Fruit fly (Drosophila melanogaster) whole organism, embryonic: ENCODE measurements around the gene Cyp1.
A peak's percentile ranks its signal among the peaks of the same experiment; 100 is the strongest.

Experiments used
- Atf3 ChIP-seq: fragments of 200-800 bp; sonication (Bioruptor generic); optimal IDR thresholded peaks from 3 replicates; lab custom pipeline; 2016; ENCODE audit warnings: missing biosample characterization, missing genetic modification characterization
- Atf6 ChIP-seq: fragments of 200-800 bp; sonication (Bioruptor generic); IDR thresholded peaks from 2 replicates; pipeline ENCODE4 v1.3.6; 2022; ENCODE audit warnings: missing biosample characterization, missing genetic modification characterization
- B-H1 ChIP-seq: fragments of 200-800 bp; sonication (Bioruptor generic); IDR thresholded peaks from 3 replicates; pipeline ENCODE4 v1.3.6; 2022; ENCODE audit warnings: missing biosample characterization, missing genetic modification characterization
- BtbVII ChIP-seq: fragments of 200-800 bp; sonication (Bioruptor generic); optimal IDR thresholded peaks from 3 replicates; lab custom pipeline; 2017; ENCODE audit warnings: missing biosample characterization, mild to moderate bottlenecking, missing genetic modification characterization
- CG10321 ChIP-seq: fragments of 200-800 bp; sonication (Bioruptor generic); IDR thresholded peaks from 2 replicates; pipeline ENCODE4 v1.3.6; 2022; ENCODE audit warnings: missing biosample characterization, missing genetic modification characterization
- CG10543 ChIP-seq: fragments of 200-800 bp; sonication (Bioruptor generic); optimal IDR thresholded peaks from 3 replicates; lab custom pipeline; 2017; ENCODE audit warnings: missing biosample characterization, mild to moderate bottlenecking, missing genetic modification characterization, moderate library complexity
- CG10959 ChIP-seq: fragments of 200-800 bp; sonication (Bioruptor generic); IDR thresholded peaks from 2 replicates; pipeline ENCODE4 v1.3.6; 2022; ENCODE audit warnings: missing biosample characterization, missing genetic modification characterization
- CG11093 ChIP-seq: fragments of 200-800 bp; sonication (Bioruptor generic); IDR thresholded peaks from 3 replicates; pipeline ENCODE4 v1.3.6; 2022; ENCODE audit warnings: missing biosample characterization, missing genetic modification characterization
- CG11696 ChIP-seq: fragments of 200-800 bp; sonication (Bioruptor generic); IDR thresholded peaks from 2 replicates; pipeline ENCODE4 v1.3.6; 2022; ENCODE audit warnings: missing biosample characterization, missing genetic modification characterization
- CG12104 ChIP-seq: fragments of 200-800 bp; sonication (Bioruptor generic); optimal IDR thresholded peaks from 3 replicates; lab custom pipeline; 2016; ENCODE audit warnings: missing biosample characterization, missing genetic modification characterization
- CG12299 ChIP-seq: fragments of 200-800 bp; sonication (Bioruptor generic); optimal IDR thresholded peaks from 2 replicates; lab custom pipeline; 2018; ENCODE audit warnings: missing biosample characterization, mild to moderate bottlenecking, missing genetic modification characterization
- CG13287 ChIP-seq: fragments of 200-800 bp; sonication (Bioruptor generic); IDR thresholded peaks from 2 replicates; pipeline ENCODE4 v1.3.6; 2022; ENCODE audit warnings: missing biosample characterization, missing genetic modification characterization; ENCODE audit not compliant: partially characterized antibody
- CG13624 ChIP-seq: fragments of 200-800 bp; sonication (Bioruptor generic); optimal IDR thresholded peaks from 2 replicates; lab custom pipeline; 2016; ENCODE audit warnings: missing biosample characterization, missing genetic modification characterization
- CG16779 ChIP-seq: fragments of 200-800 bp; sonication (Bioruptor generic); IDR thresholded peaks from 2 replicates; pipeline ENCODE4 v1.3.6; 2022; ENCODE audit warnings: missing biosample characterization, missing genetic modification characterization
- CG1792 ChIP-seq: fragments of 200-800 bp; sonication (Bioruptor generic); optimal IDR thresholded peaks from 2 replicates; lab custom pipeline; 2016; ENCODE audit warnings: missing biosample characterization, missing genetic modification characterization
- CG30020 ChIP-seq: fragments of 200-800 bp; optimal IDR thresholded peaks from 2 replicates; lab custom pipeline; 2019; ENCODE audit warnings: missing biosample characterization, mild to moderate bottlenecking, missing genetic modification characterization, moderate library complexity
- CG31365 ChIP-seq: fragments of 200-800 bp; sonication (Bioruptor generic); optimal IDR thresholded peaks from 2 replicates; lab custom pipeline; 2018; ENCODE audit warnings: missing biosample characterization, mild to moderate bottlenecking, missing genetic modification characterization
- CG4328 ChIP-seq: fragments of 200-800 bp; sonication (Bioruptor generic); optimal IDR thresholded peaks from 3 replicates; lab custom pipeline; 2017; ENCODE audit warnings: missing biosample characterization, missing genetic modification reagents, missing genetic modification characterization
- CG4404 ChIP-seq: fragments of 200-800 bp; sonication (Bioruptor generic); IDR thresholded peaks from 2 replicates; pipeline ENCODE4 v1.3.6; 2022; ENCODE audit warnings: missing biosample characterization, missing genetic modification characterization
- CG4617 ChIP-seq: fragments of 200-800 bp; sonication (Bioruptor generic); optimal IDR thresholded peaks from 3 replicates; lab custom pipeline; 2016; ENCODE audit warnings: missing biosample characterization, missing genetic modification characterization, borderline replicate concordance
- Camta ChIP-seq: fragments of 200-800 bp; sonication (Bioruptor generic); optimal IDR thresholded peaks from 2 replicates; lab custom pipeline; 2016; ENCODE audit warnings: missing biosample characterization, missing genetic modification characterization
- Dref ChIP-seq: fragments of 200-800 bp; sonication (Bioruptor generic); IDR thresholded peaks from 2 replicates; pipeline ENCODE4 v1.3.6; 2022; ENCODE audit warnings: missing biosample characterization, missing genetic modification characterization
- Elba2 ChIP-seq: fragments of 200-800 bp; sonication (Bioruptor generic); optimal IDR thresholded peaks from 3 replicates; lab custom pipeline; 2016; ENCODE audit warnings: missing biosample characterization, missing genetic modification characterization
- Ets65A ChIP-seq: fragments of 200-800 bp; sonication (Bioruptor generic); peaks from one replicate; lab custom pipeline; 2016; ENCODE audit warnings: missing biosample characterization, missing genetic modification characterization
- Gsc ChIP-seq: fragments of 200-800 bp; sonication (Bioruptor generic); IDR thresholded peaks from 2 replicates; pipeline ENCODE4 v1.3.6; 2022; ENCODE audit warnings: missing biosample characterization, missing genetic modification characterization
- HLH54F ChIP-seq: fragments of 200-800 bp; sonication (Bioruptor generic); optimal IDR thresholded peaks from 3 replicates; lab custom pipeline; 2016; ENCODE audit warnings: missing biosample characterization, missing genetic modification characterization
- MESR4 ChIP-seq: fragments of 200-800 bp; sonication (Bioruptor generic); optimal IDR thresholded peaks from 2 replicates; lab custom pipeline; 2018; ENCODE audit warnings: missing biosample characterization, mild to moderate bottlenecking, missing genetic modification characterization, moderate library complexity
- Max ChIP-seq: fragments of 200-800 bp; sonication (Bioruptor generic); optimal IDR thresholded peaks from 2 replicates; lab custom pipeline; 2016; ENCODE audit warnings: missing biosample characterization, mild to moderate bottlenecking, missing genetic modification characterization
- Trl ChIP-seq, 3 experiments: fragments of >200 bp in 2 of 3; fragments of 200-800 bp in 1 of 3; sonication (Bioruptor generic) in 1 of 3; optimal IDR thresholded peaks; 2 replicates in 1 of 3; 3 replicates in 2 of 3; lab custom pipeline; 2016 to 2017; ENCODE audit warnings: missing biosample characterization in 1 of 3, missing genetic modification characterization in 1 of 3
- YL-1 ChIP-seq: fragments of 200-800 bp; sonication (Bioruptor generic); optimal IDR thresholded peaks from 3 replicates; lab custom pipeline; 2017; ENCODE audit warnings: missing biosample characterization, mild to moderate bottlenecking, missing genetic modification characterization
- ac ChIP-seq: fragments of 200-800 bp; sonication (Bioruptor generic); optimal IDR thresholded peaks from 3 replicates; lab custom pipeline; 2017; ENCODE audit warnings: missing biosample characterization, mild to moderate bottlenecking, missing genetic modification characterization
- btn ChIP-seq: fragments of 200-800 bp; sonication (Bioruptor generic); optimal IDR thresholded peaks from 2 replicates; lab custom pipeline; 2016; ENCODE audit warnings: missing biosample characterization, missing genetic modification characterization
- chif ChIP-seq, 2 experiments: fragments of 200-800 bp; sonication (Bioruptor generic); optimal IDR thresholded peaks; 3 replicates each; lab custom pipeline; 2016; ENCODE audit warnings: missing biosample characterization in 2 of 2, missing genetic modification characterization in 2 of 2
- chn ChIP-seq: fragments of 200-800 bp; sonication (Bioruptor generic); optimal IDR thresholded peaks from 2 replicates; lab custom pipeline; 2016; ENCODE audit warnings: missing biosample characterization, missing genetic modification characterization
- ci ChIP-seq: fragments of 200-800 bp; sonication (Bioruptor generic); IDR thresholded peaks from 3 replicates; pipeline ENCODE4 v1.3.6; 2022; ENCODE audit warnings: missing biosample characterization, missing genetic modification characterization
- crol ChIP-seq: fragments of 200-800 bp; sonication (Bioruptor generic); IDR thresholded peaks from 2 replicates; pipeline ENCODE4 v1.3.6; 2022; ENCODE audit warnings: missing biosample characterization, missing genetic modification characterization
- crp ChIP-seq, 2 experiments: fragments of 200-800 bp; sonication (Bioruptor generic); optimal IDR thresholded peaks; 2 replicates in 1 of 2; 3 replicates in 1 of 2; lab custom pipeline; 2017; ENCODE audit warnings: missing biosample characterization in 2 of 2, missing genetic modification characterization in 2 of 2, mild to moderate bottlenecking in 1 of 2, moderate library complexity in 1 of 2
- dimm ChIP-seq: fragments of 200-800 bp; sonication (Bioruptor generic); IDR thresholded peaks from 2 replicates; pipeline ENCODE4 v1.3.6; 2022; ENCODE audit warnings: missing biosample characterization, missing genetic modification characterization
- eve ChIP-seq, 2 experiments: fragments of >200 bp; optimal IDR thresholded peaks; 2 replicates each; lab custom pipeline; 2017; ENCODE audit warnings: missing biosample characterization in 2 of 2, missing genetic modification characterization in 2 of 2
- eyg ChIP-seq: fragments of 200-800 bp; sonication (Bioruptor generic); optimal IDR thresholded peaks from 3 replicates; lab custom pipeline; 2016; ENCODE audit warnings: missing biosample characterization, missing genetic modification characterization
- fd96Cb ChIP-seq: fragments of 200-800 bp; sonication (Bioruptor generic); optimal IDR thresholded peaks from 2 replicates; lab custom pipeline; 2018; ENCODE audit warnings: missing biosample characterization, mild to moderate bottlenecking, missing genetic modification characterization, moderate library complexity
- ftz-f1 ChIP-seq: fragments of 200-800 bp; sonication (Bioruptor generic); optimal IDR thresholded peaks from 2 replicates; lab custom pipeline; 2016; ENCODE audit warnings: missing biosample characterization, missing genetic modification characterization
- gfzf ChIP-seq: fragments of 200-800 bp; sonication (Bioruptor generic); optimal IDR thresholded peaks from 2 replicates; lab custom pipeline; 2016; ENCODE audit warnings: missing biosample characterization, mild to moderate bottlenecking, missing genetic modification characterization, moderate library complexity
- ind ChIP-seq: fragments of 200-800 bp; sonication (Bioruptor generic); optimal IDR thresholded peaks from 3 replicates; lab custom pipeline; 2016; ENCODE audit warnings: missing biosample characterization, missing genetic modification characterization
- luna ChIP-seq: fragments of 200-800 bp; sonication (Bioruptor generic); optimal IDR thresholded peaks from 2 replicates; lab custom pipeline; 2016; ENCODE audit warnings: missing biosample characterization, missing genetic modification characterization
- p53 ChIP-seq: fragments of 200-800 bp; sonication (Bioruptor generic); optimal IDR thresholded peaks from 2 replicates; lab custom pipeline; 2016; ENCODE audit warnings: missing biosample characterization, missing genetic modification characterization
- pb ChIP-seq: fragments of 200-800 bp; sonication (Bioruptor generic); optimal IDR thresholded peaks from 3 replicates; lab custom pipeline; 2016; ENCODE audit warnings: missing biosample characterization, missing genetic modification characterization
- peb ChIP-seq: fragments of 200-800 bp; sonication (Bioruptor generic); IDR thresholded peaks from 2 replicates; pipeline ENCODE4 v1.3.6; 2022; ENCODE audit warnings: missing biosample characterization, missing genetic modification characterization
- phol ChIP-seq: fragments of 200-800 bp; sonication (Bioruptor generic); optimal IDR thresholded peaks from 3 replicates; lab custom pipeline; 2018; ENCODE audit warnings: missing biosample characterization, mild to moderate bottlenecking, missing genetic modification characterization, moderate library complexity
- vfl ChIP-seq: fragments of 200-800 bp; sonication (Bioruptor generic); optimal IDR thresholded peaks from 2 replicates; lab custom pipeline; 2016; ENCODE audit warnings: missing biosample characterization, missing genetic modification characterization
- z ChIP-seq: fragments of 200-800 bp; sonication (Bioruptor generic); IDR thresholded peaks from 3 replicates; pipeline ENCODE4 v1.3.6; 2022; ENCODE audit warnings: missing biosample characterization, missing genetic modification characterization

The Cyp1 gene

dm6 chrX:16281717-16282529 lies 38.2 kb downstream of the Cyp1 start (continued):
- TF ChIP-seq chn (no peak), Ets65A (GFP tag; lab: Kevin White, UChicago) (no peak), CG4328 (GFP tag; lab: Kevin White, UChicago) (peak; percentile 11), CG10543 (GFP tag; lab: Kevin White, UChicago) (peak; percentile 72), luna (GFP tag; lab: Kevin White, UChicago) (no peak), CG4617 (GFP tag; lab: Kevin White, UChicago) (no peak), fd96Cb (tag; lab: Kevin White, UChicago) (no peak), YL-1 (no peak), B-H1 (GFP tag; lab: Robert Waterston, UW) (no peak), ac (GFP tag; lab: Kevin White, UChicago) (no peak), z (no peak), Camta (no peak), CG16779 (GFP tag; lab: Robert Waterston, UW) (no peak), Max (GFP tag; lab: Kevin White, UChicago) (no peak), CG13287 (GFP tag; lab: Robert Waterston, UW) (no peak), btn (GFP tag; lab: Kevin White, UChicago) (no peak), eyg (no peak), pb (GFP tag; lab: Kevin White, UChicago) (no peak), crp (GFP tag; optimal IDR thresholded peaks at IDR 0.05; lab: Kevin White, UChicago) (no peak), Atf6 (GFP tag; lab: Robert Waterston, UW) (no peak), Atf3 (GFP tag; lab: Kevin White, UChicago) (no peak), CG10959 (GFP tag; lab: Robert Waterston, UW) (no peak), peb (GFP tag; lab: Robert Waterston, UW) (no peak), CG11093 (GFP tag; lab: Robert Waterston, UW) (no peak), chif (GFP tag; optimal IDR thresholded peaks at IDR 0.05; lab: Kevin White, UChicago) (no peak), phol (tag; lab: Kevin White, UChicago) (no peak), CG30020 (tag; lab: Kevin White, UChicago) (no peak), Dref (no peak), dimm (GFP tag; lab: Robert Waterston, UW) (no peak), ftz-f1 (GFP tag; lab: Kevin White, UChicago) (peak; percentile 39), CG12299 (tag; lab: Kevin White, UChicago) (no peak), crol (GFP tag; lab: Robert Waterston, UW) (peak; percentile 93), CG31365 (tag; lab: Kevin White, UChicago) (no peak), ind (GFP tag; lab: Kevin White, UChicago) (no peak), CG13624 (GFP tag; lab: Kevin White, UChicago) (peak; percentile 3), CG10321 (GFP tag; lab: Robert Waterston, UW) (no peak), vfl (GFP tag; lab: Kevin White, UChicago) (no peak), Trl (optimal IDR thresholded peaks at IDR 0.05; lab: Kevin White, UChicago) (no peak), Trl (GFP tag; optimal IDR thresholded peaks at IDR 0.05; lab: Kevin White, UChicago) (no peak), HLH54F (GFP tag; lab: Kevin White, UChicago) (no peak), Elba2 (no peak), BtbVII (GFP tag; lab: Kevin White, UChicago) (no peak), CG1792 (GFP tag; lab: Kevin White, UChicago) (no peak), ci (GFP tag; lab: Robert Waterston, UW) (no peak), p53 (GFP tag; lab: Kevin White, UChicago) (no peak), eve (GFP tag; optimal IDR thresholded peaks at IDR 0.05; lab: Kevin White, UChicago) (peak in 1 of 2 experiments; percentile 30), CG4404 (GFP tag; lab: Robert Waterston, UW) (no peak), Gsc (GFP tag; lab: Robert Waterston, UW) (no peak), CG11696 (GFP tag; lab: Robert Waterston, UW) (no peak), gfzf (GFP tag; lab: Kevin White, UChicago) (no peak), CG12104 (GFP tag; lab: Kevin White, UChicago) (no peak), MESR4 (GFP tag; lab: Kevin White, UChicago) (no peak)
